Worm (Caenorhabditis elegans): ENCODE results near the gene srw-123.

DNA sequence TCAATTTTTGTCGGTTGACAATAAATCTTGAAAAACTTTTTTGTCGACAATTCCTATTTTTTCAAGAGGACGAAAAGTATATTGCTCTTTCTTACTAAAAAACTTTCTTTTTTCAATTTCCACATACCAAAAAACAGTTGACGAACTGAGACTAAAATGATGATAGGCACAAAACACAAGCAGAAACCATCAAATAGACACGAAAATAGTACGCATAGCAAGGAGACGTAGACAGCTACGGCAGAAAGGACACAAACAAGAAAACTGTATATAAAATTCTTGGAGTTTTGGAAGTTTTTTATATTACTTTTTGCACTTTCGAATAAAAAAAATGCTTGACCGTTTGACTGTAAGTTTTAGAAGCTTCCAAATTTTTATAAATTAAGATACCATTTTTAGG lies 39.0 kb upstream of the srw-123 start, which contains the start of gene K12D9.1:
- TF ChIP-seq ceh-82 (tag; optimal IDR thresholded peaks at IDR 0.05): no peak
- TF ChIP-seq elt-1 (tag; optimal IDR thresholded peaks at IDR 0.05): no peak
- TF ChIP-seq peb-1 (tag; optimal IDR thresholded peaks at IDR 0.05): no peak
- no peak for TF ChIP-seq mbf-1 (tag; optimal IDR thresholded peaks at IDR 0.05)
- TF ChIP-seq alr-1 (tag; optimal IDR thresholded peaks at IDR 0.05): no peak
- no peak for TF ChIP-seq nhr-237 (tag; optimal IDR thresholded peaks at IDR 0.05)
- no peak for TF ChIP-seq ztf-11 (tag; optimal IDR thresholded peaks at IDR 0.05)
- no peak for TF ChIP-seq F13H6.1 (tag; optimal IDR thresholded peaks at IDR 0.05)
- no peak for TF ChIP-seq unc-62 (GFP tag; optimal IDR thresholded peaks at IDR 0.05)
- no peak for TF ChIP-seq zag-1 (tag; optimal IDR thresholded peaks at IDR 0.05)
- TF ChIP-seq lin-13 (GFP tag; optimal IDR thresholded peaks at IDR 0.05): no peak
- TF ChIP-seq C34F6.9 (tag; optimal IDR thresholded peaks at IDR 0.05): no peak
